Worm (Caenorhabditis elegans): ENCODE measurements around the gene ngn-1.

DNA sequence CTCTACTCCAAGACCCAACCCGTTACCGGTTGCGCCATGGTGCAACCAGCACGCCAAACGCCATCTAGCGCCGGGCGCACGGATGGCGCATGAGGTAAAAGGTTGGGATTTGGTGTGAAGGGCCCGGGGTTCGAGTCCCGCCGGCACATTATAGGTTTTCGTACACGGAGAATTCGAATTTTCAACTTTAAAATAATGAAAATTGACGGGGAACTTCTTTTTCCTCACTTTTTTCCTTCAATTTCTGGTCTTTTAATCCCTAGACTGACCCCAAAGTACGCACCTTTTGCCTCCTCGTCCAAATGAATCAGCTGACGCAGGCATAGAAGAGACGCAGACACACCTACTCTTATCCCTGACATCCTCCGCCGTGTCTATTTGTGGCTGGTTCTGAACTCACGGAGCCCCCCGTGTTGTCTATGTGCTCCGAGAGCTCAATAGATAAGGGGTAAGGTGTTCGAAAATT is 24.5 kb downstream of the ngn-1 start:
- TF ChIP-seq ceh-13 (GFP tag; optimal IDR thresholded peaks at IDR 0.05) (no peak), ets-7 (tag; optimal IDR thresholded peaks at IDR 0.05) (no peak), hmbx-1 (tag; optimal IDR thresholded peaks at IDR 0.05) (no peak), tbx-11 (GFP tag; IDR thresholded peaks at IDR 0.05) (no peak), ama-1 (optimal IDR thresholded peaks at IDR 0.05) (no peak), flt-1 (GFP tag; IDR thresholded peaks at IDR 0.05) (no peak), sea-1 (GFP tag; conservative IDR thresholded peaks at IDR 0.05) (no peak)
